Worm (Caenorhabditis elegans) whole organism, midembryonic: ENCODE results near the gene ets-7.

Experiments used
- T22C8.4 ChIP-seq: fragments of 200-800 bp; sonication (Bioruptor generic); IDR thresholded peaks from 2 replicates; pipeline ENCODE4 v1.3.6; 2022; ENCODE audit warnings: missing genetic modification characterization, missing compliant biosample characterization
- flt-1 ChIP-seq: fragments of 200-800 bp; sonication (Bioruptor generic); IDR thresholded peaks from 2 replicates; pipeline ENCODE4 v1.3.6; 2022; ENCODE audit warnings: missing genetic modification characterization, missing compliant biosample characterization
- klf-2 ChIP-seq: fragments of 200-800 bp; sonication (Bioruptor generic); conservative IDR thresholded peaks from 2 replicates; pipeline ENCODE4 v1.3.6; 2022; ENCODE audit warnings: missing genetic modification reagents, missing genetic modification characterization, missing compliant biosample characterization
- med-1 ChIP-seq: sonication (generic microtip); optimal IDR thresholded peaks from 2 replicates; lab custom pipeline; 2017; ENCODE audit warnings: missing genetic modification characterization, mild to moderate bottlenecking, missing compliant biosample characterization, antibody characterized with exemption, missing genetic modification reagents; ENCODE audit not compliant: insufficient read depth
- ztf-23 ChIP-seq: fragments of 200-800 bp; sonication (Bioruptor generic); IDR thresholded peaks from 2 replicates; pipeline ENCODE4 v1.3.6; 2022; ENCODE audit warnings: missing genetic modification reagents, missing genetic modification characterization, missing compliant biosample characterization

ce11 chrV:7545187-7545586, 13.4 kb downstream of the ets-7 start, which contains the start of the genes C54F6.19 and nhx-3:
- no peak for TF ChIP-seq flt-1 (GFP tag; lab: Robert Waterston, UW)
- no peak for TF ChIP-seq med-1
- TF ChIP-seq ztf-23 (GFP tag; lab: Robert Waterston, UW): no peak
- TF ChIP-seq T22C8.4 (GFP tag; lab: Robert Waterston, UW): no peak
- no peak for TF ChIP-seq klf-2 (GFP tag; lab: Robert Waterston, UW)
